Worm (Caenorhabditis elegans) whole organism, L3 larva: ENCODE data around the gene H10E21.4.

Source experiments
- ZK546.5 ChIP-seq: sonication (generic microtip); optimal IDR thresholded peaks from 2 replicates; lab custom pipeline; 2017; ENCODE audit warnings: missing biosample characterization, missing genetic modification characterization
- aly-2 ChIP-seq: fragments of 150-350 bp; optimal IDR thresholded peaks from 2 replicates; lab custom pipeline; 2014; ENCODE audit warnings: missing biosample characterization, missing genetic modification characterization
- ama-1 ChIP-seq: fragments of 150-350 bp; optimal IDR thresholded peaks from 2 replicates; lab custom pipeline; 2018
- ceh-16 ChIP-seq: sonication (generic microtip); optimal IDR thresholded peaks from 2 replicates; lab custom pipeline; 2017; ENCODE audit warnings: missing biosample characterization, missing genetic modification characterization
- ceh-28 ChIP-seq: fragments of 150-350 bp; optimal IDR thresholded peaks from 2 replicates; lab custom pipeline; 2014; ENCODE audit warnings: missing biosample characterization, missing genetic modification reagents, missing genetic modification characterization
- ceh-82 ChIP-seq: fragments of 150-350 bp; optimal IDR thresholded peaks from 2 replicates; lab custom pipeline; 2014; ENCODE audit warnings: missing biosample characterization, missing genetic modification characterization
- ceh-9 ChIP-seq: sonication (generic microtip); optimal IDR thresholded peaks from 2 replicates; lab custom pipeline; 2018; ENCODE audit warnings: missing biosample characterization, missing genetic modification characterization
- daf-12 ChIP-seq: fragments of 150-350 bp; optimal IDR thresholded peaks from 2 replicates; lab custom pipeline; 2014; ENCODE audit warnings: missing biosample characterization, missing genetic modification reagents, missing genetic modification characterization
- elt-1 ChIP-seq: fragments of 150-350 bp; optimal IDR thresholded peaks from 2 replicates; lab custom pipeline; 2014; ENCODE audit warnings: missing biosample characterization, missing genetic modification characterization
- elt-3 ChIP-seq, 3 experiments: fragments of 150-350 bp in 1 of 3; sonication (generic microtip) in 2 of 3; optimal IDR thresholded peaks; 2 replicates in 2 of 3; 4 replicates in 1 of 3; lab custom pipeline; 2014 to 2017; ENCODE audit warnings: missing biosample characterization in 3 of 3, missing genetic modification characterization in 3 of 3
- eor-1 ChIP-seq, 2 experiments: fragments of 150-350 bp; optimal IDR thresholded peaks; 2 replicates each; lab custom pipeline; 2014 to 2018; ENCODE audit warnings: missing biosample characterization in 2 of 2, missing genetic modification characterization in 2 of 2
- fkh-10 ChIP-seq: sonication (generic microtip); optimal IDR thresholded peaks from 2 replicates; lab custom pipeline; 2017; ENCODE audit warnings: missing biosample characterization, missing genetic modification reagents, missing genetic modification characterization
- hmg-11 ChIP-seq: sonication (generic microtip); optimal IDR thresholded peaks from 2 replicates; lab custom pipeline; 2016; ENCODE audit warnings: missing genetic modification characterization, missing compliant biosample characterization
- jun-1 ChIP-seq: fragments of 150-350 bp; optimal IDR thresholded peaks from 2 replicates; lab custom pipeline; 2014; ENCODE audit warnings: missing biosample characterization, missing genetic modification reagents, missing genetic modification characterization
- lin-15B ChIP-seq: fragments of 150-350 bp; optimal IDR thresholded peaks from 2 replicates; lab custom pipeline; 2014; ENCODE audit warnings: missing biosample characterization, missing genetic modification characterization
- lin-39 ChIP-seq: fragments of 150-350 bp; optimal IDR thresholded peaks from 2 replicates; lab custom pipeline; 2018; ENCODE audit warnings: missing biosample characterization, missing genetic modification reagents, missing genetic modification characterization
- lsy-12 ChIP-seq: sonication (generic microtip); optimal IDR thresholded peaks from 2 replicates; lab custom pipeline; 2016; ENCODE audit warnings: mild to moderate bottlenecking, missing genetic modification characterization, missing compliant biosample characterization
- nfya-1 ChIP-seq: sonication (generic microtip); optimal IDR thresholded peaks from 2 replicates; lab custom pipeline; 2017; ENCODE audit warnings: missing genetic modification characterization, mild to moderate bottlenecking, missing compliant biosample characterization, antibody characterized with exemption, moderate library complexity; ENCODE audit not compliant: insufficient read depth
- nhr-11 ChIP-seq: fragments of 150-350 bp; optimal IDR thresholded peaks from 2 replicates; lab custom pipeline; 2014; ENCODE audit warnings: missing biosample characterization, missing genetic modification characterization
- nhr-12 ChIP-seq: fragments of 150-350 bp; optimal IDR thresholded peaks from 2 replicates; lab custom pipeline; 2014; ENCODE audit warnings: missing biosample characterization, missing genetic modification characterization
- nhr-23 ChIP-seq: fragments of 150-350 bp; optimal IDR thresholded peaks from 2 replicates; lab custom pipeline; 2014; ENCODE audit warnings: missing biosample characterization, missing genetic modification reagents, missing genetic modification characterization
- nhr-237 ChIP-seq: fragments of 150-350 bp; optimal IDR thresholded peaks from 2 replicates; lab custom pipeline; 2014; ENCODE audit warnings: missing biosample characterization, missing genetic modification characterization
- nhr-43 ChIP-seq: sonication (generic microtip); optimal IDR thresholded peaks from 2 replicates; lab custom pipeline; 2016; ENCODE audit warnings: mild to moderate bottlenecking, missing genetic modification characterization, missing compliant biosample characterization; ENCODE audit not compliant: poor library complexity, severe bottlenecking
- nhr-76 ChIP-seq: fragments of 150-350 bp; sonication (generic microtip); optimal IDR thresholded peaks from 5 replicates; lab custom pipeline; 2014; ENCODE audit warnings: missing biosample characterization, missing genetic modification characterization
- pha-4 ChIP-seq: fragments of 150-350 bp; optimal IDR thresholded peaks from 2 replicates; lab custom pipeline; 2014; ENCODE audit warnings: missing biosample characterization, missing genetic modification reagents, missing genetic modification characterization
- sea-2 ChIP-seq: fragments of 150-350 bp; sonication (generic microtip); optimal IDR thresholded peaks from 4 replicates; lab custom pipeline; 2014; ENCODE audit warnings: missing biosample characterization, missing genetic modification reagents, missing genetic modification characterization
- skn-1 ChIP-seq: fragments of 150-350 bp; optimal IDR thresholded peaks from 2 replicates; lab custom pipeline; 2014; ENCODE audit warnings: missing biosample characterization, missing genetic modification characterization
- tbx-2 ChIP-seq: sonication (generic microtip); optimal IDR thresholded peaks from 2 replicates; lab custom pipeline; 2016; ENCODE audit warnings: mild to moderate bottlenecking, missing genetic modification characterization, missing compliant biosample characterization
- unc-39 ChIP-seq: sonication (generic microtip); optimal IDR thresholded peaks from 4 replicates; lab custom pipeline; 2017; ENCODE audit warnings: missing biosample characterization, missing genetic modification characterization
- unc-62 ChIP-seq: fragments of 150-350 bp; sonication (generic microtip); optimal IDR thresholded peaks from 4 replicates; lab custom pipeline; 2014; ENCODE audit warnings: missing biosample characterization, missing genetic modification reagents, missing genetic modification characterization
- zag-1 ChIP-seq: fragments of 150-350 bp; optimal IDR thresholded peaks from 2 replicates; lab custom pipeline; 2014; ENCODE audit warnings: missing biosample characterization, missing genetic modification characterization
- ztf-4 ChIP-seq: fragments of 150-350 bp; optimal IDR thresholded peaks from 2 replicates; lab custom pipeline; 2014; ENCODE audit warnings: missing biosample characterization, missing genetic modification characterization

The H10E21.4 gene

ce11 chrIII:62383-62873, 43.0 kb upstream of the H10E21.4 start:
- TF ChIP-seq ceh-16 (tag; lab: Kevin White, UChicago), result no peak
- TF ChIP-seq jun-1 (tag; lab: Kevin White, UChicago), result no peak
- TF ChIP-seq zag-1 (tag; lab: Kevin White, UChicago), result peak; percentile 28
- TF ChIP-seq fkh-10 (GFP tag; lab: Kevin White, UChicago), result no peak
- no peak for TF ChIP-seq eor-1 (tag; optimal IDR thresholded peaks at IDR 0.05; lab: Kevin White, UChicago)
- peak; percentile 10 for TF ChIP-seq nhr-43 (tag; lab: Kevin White, UChicago)
- TF ChIP-seq lin-39, result peak; percentile 13
- TF ChIP-seq ztf-4, result no peak
- TF ChIP-seq lsy-12, result no peak
- peak; percentile 34 for TF ChIP-seq pha-4
- TF ChIP-seq elt-3 (tag; optimal IDR thresholded peaks at IDR 0.05; lab: Kevin White, UChicago), result peak in 1 of 3 experiments; percentile 78
- peak; percentile 1 for TF ChIP-seq nhr-23 (tag; lab: Kevin White, UChicago)
- TF ChIP-seq ceh-82 (tag; lab: Kevin White, UChicago), result no peak
- TF ChIP-seq hmg-11 (tag; lab: Kevin White, UChicago), result no peak
- no peak for TF ChIP-seq lin-15B (tag; lab: Kevin White, UChicago)
- TF ChIP-seq nfya-1, result no peak
- no peak for TF ChIP-seq unc-62
- TF ChIP-seq ZK546.5 (tag; lab: Kevin White, UChicago), result no peak
- TF ChIP-seq ama-1 (lab: Kevin White, UChicago), result peak; percentile 41
- no peak for TF ChIP-seq ceh-9 (tag; lab: Kevin White, UChicago)
- TF ChIP-seq tbx-2, result peak; percentile 58
- TF ChIP-seq elt-1 (tag; lab: Kevin White, UChicago), result no peak

ce11 chrIII:61045-61444, 41.6 kb upstream of the H10E21.4 start, which contains the start of gene btb-5:
Gene btb-5, minus strand, starts transcription at chrIII:61145.
- TF ChIP-seq elt-1 (tag; lab: Kevin White, UChicago) (no peak), elt-3 (tag; optimal IDR thresholded peaks at IDR 0.05; lab: Kevin White, UChicago) (no peak), jun-1 (tag; lab: Kevin White, UChicago) (no peak), nhr-76 (no peak), pha-4 (no peak), lsy-12 (no peak), ceh-9 (tag; lab: Kevin White, UChicago) (no peak), nhr-11 (no peak), ama-1 (lab: Kevin White, UChicago) (no peak), fkh-10 (GFP tag; lab: Kevin White, UChicago) (no peak), ceh-28 (tag; lab: Kevin White, UChicago) (no peak), nhr-12 (no peak), nfya-1 (no peak), unc-39 (tag; lab: Kevin White, UChicago) (no peak), nhr-23 (tag; lab: Kevin White, UChicago) (no peak), ztf-4 (no peak), sea-2 (no peak), daf-12 (tag; lab: Kevin White, UChicago) (no peak), ceh-16 (tag; lab: Kevin White, UChicago) (no peak)

- no peak for TF ChIP-seq ceh-9 (tag; lab: Kevin White, UChicago)
- no peak for TF ChIP-seq lsy-12
Measured at ce11 chrIII:53696-54095, 34.2 kb upstream of the H10E21.4 start.

- TF ChIP-seq ZK546.5 (tag; lab: Kevin White, UChicago), result no peak
- no peak for TF ChIP-seq ceh-28 (tag; lab: Kevin White, UChicago)
- TF ChIP-seq aly-2 (tag; lab: Kevin White, UChicago), result no peak
- TF ChIP-seq, all 47 proteins: peak for 0
Measured at ce11 chrIII:51622-52021, 32.1 kb upstream of the H10E21.4 start.

DNA sequence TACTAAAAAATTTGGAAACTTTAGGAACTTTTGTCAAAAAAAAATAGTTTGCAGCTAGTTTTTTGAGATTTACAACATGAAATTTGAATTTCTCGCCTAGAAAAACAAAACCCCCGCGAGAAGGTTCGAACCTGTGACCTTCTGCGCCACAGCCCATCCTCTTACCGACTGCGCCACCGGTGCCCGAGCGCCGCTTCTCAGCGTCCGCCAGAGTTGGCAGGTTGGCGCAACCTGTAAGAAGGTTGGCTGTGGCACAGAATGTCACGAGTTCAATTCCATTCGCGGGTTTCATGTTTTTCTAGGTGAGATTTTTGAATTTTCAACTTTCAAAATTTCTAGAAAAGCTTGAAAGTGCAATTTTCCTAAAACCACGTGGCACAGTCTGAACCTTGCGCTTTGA, 30.9 kb upstream of the H10E21.4 start:
- TF ChIP-seq skn-1 (tag; lab: Kevin White, UChicago), result no peak
- no peak for TF ChIP-seq nhr-237 (tag; lab: Kevin White, UChicago)
- TF ChIP-seq elt-1 (tag; lab: Kevin White, UChicago), result no peak
- no peak for TF ChIP-seq jun-1 (tag; lab: Kevin White, UChicago)
- TF ChIP-seq unc-39 (tag; lab: Kevin White, UChicago), result no peak
- TF ChIP-seq nhr-23 (tag; lab: Kevin White, UChicago), result no peak
- no peak for TF ChIP-seq ceh-9 (tag; lab: Kevin White, UChicago)
